Worm (Caenorhabditis elegans): ENCODE measurements around the gene T28D6.5.

ce11 chrIII:11381922-11382321, 48.4 kb downstream of the T28D6.5 start, which contains the start of gene subs-4:
- TF ChIP-seq unc-39 (tag; optimal IDR thresholded peaks at IDR 0.05) (no peak), lsy-2 (tag; optimal IDR thresholded peaks at IDR 0.05) (no peak)
